Worm (Caenorhabditis elegans) whole organism, L1 larva: ENCODE results near the gene ZK1320.13.

Experiments used
- C16A3.4 ChIP-seq: fragments of 150-350 bp; optimal IDR thresholded peaks from 2 replicates; lab custom pipeline; 2014; ENCODE audit warnings: missing biosample characterization, missing genetic modification characterization
- F16B12.6 ChIP-seq: fragments of 150-350 bp; optimal IDR thresholded peaks from 2 replicates; lab custom pipeline; 2014; ENCODE audit warnings: missing biosample characterization, missing genetic modification characterization
- aha-1 ChIP-seq: fragments of 150-350 bp; optimal IDR thresholded peaks from 2 replicates; lab custom pipeline; 2014; ENCODE audit warnings: missing biosample characterization, missing genetic modification characterization
- ama-1 ChIP-seq: fragments of 150-350 bp; optimal IDR thresholded peaks from 2 replicates; lab custom pipeline; 2014
- ceh-63 ChIP-seq: fragments of 200-800 bp; sonication (Bioruptor generic); optimal IDR thresholded peaks from 2 replicates; lab custom pipeline; 2018; ENCODE audit warnings: mild to moderate bottlenecking, missing genetic modification characterization, missing compliant biosample characterization
- ceh-8 ChIP-seq: fragments of 200-800 bp; sonication (Bioruptor generic); optimal IDR thresholded peaks from 2 replicates; lab custom pipeline; 2018; ENCODE audit warnings: mild to moderate bottlenecking, missing genetic modification characterization, moderate library complexity, missing compliant biosample characterization
- ceh-90 ChIP-seq: sonication (generic microtip); optimal IDR thresholded peaks from 2 replicates; lab custom pipeline; 2016; ENCODE audit warnings: missing genetic modification characterization, missing compliant biosample characterization
- ces-1 ChIP-seq: fragments of 150-350 bp; optimal IDR thresholded peaks from 2 replicates; lab custom pipeline; 2014; ENCODE audit warnings: missing biosample characterization, missing genetic modification reagents, missing genetic modification characterization
- dpl-1 ChIP-seq, 3 experiments: fragments of 150-350 bp in 2 of 3; sonication (generic microtip) in 1 of 3; optimal IDR thresholded peaks; 2 replicates each; lab custom pipeline; 2014 to 2017; ENCODE audit warnings: missing biosample characterization in 3 of 3, missing genetic modification characterization in 3 of 3, missing genetic modification reagents in 3 of 3
- efl-1 ChIP-seq, 4 experiments: fragments of 150-350 bp; optimal IDR thresholded peaks in 3 of 4; peaks in 1 of 4; 1 replicate in 1 of 4; 2 replicates in 3 of 4; lab custom pipeline; 2014; ENCODE audit warnings: missing biosample characterization in 2 of 4, missing genetic modification characterization in 2 of 4, missing genetic modification reagents in 2 of 4
- egl-13 ChIP-seq: sonication (generic microtip); optimal IDR thresholded peaks from 2 replicates; lab custom pipeline; 2016; ENCODE audit warnings: missing genotype, missing genetic modification reagents, missing genetic modification characterization, missing compliant biosample characterization
- fkh-10 ChIP-seq: sonication (generic microtip); optimal IDR thresholded peaks from 2 replicates; lab custom pipeline; 2017; ENCODE audit warnings: missing biosample characterization, missing genetic modification reagents, missing genetic modification characterization
- hlh-17 ChIP-seq: fragments of 200-800 bp; sonication (Bioruptor generic); optimal IDR thresholded peaks from 2 replicates; lab custom pipeline; 2018; ENCODE audit warnings: missing genetic modification characterization, mild to moderate bottlenecking, missing compliant biosample characterization, moderate library complexity, borderline replicate concordance
- hpl-2 ChIP-seq: fragments of 150-350 bp; optimal IDR thresholded peaks from 2 replicates; lab custom pipeline; 2014; ENCODE audit warnings: missing biosample characterization, missing genetic modification reagents, missing genetic modification characterization
- irx-1 ChIP-seq: sonication (generic microtip); optimal IDR thresholded peaks from 2 replicates; lab custom pipeline; 2016; ENCODE audit warnings: missing genetic modification characterization, missing compliant biosample characterization
- isw-1 ChIP-seq: fragments of 200-800 bp; sonication (Bioruptor generic); IDR thresholded peaks from 2 replicates; pipeline ENCODE4 v1.3.6; 2022; ENCODE audit warnings: missing genetic modification characterization, missing compliant biosample characterization
- lin-14 ChIP-seq: fragments of 200-800 bp; sonication (Bioruptor generic); optimal IDR thresholded peaks from 2 replicates; lab custom pipeline; 2018; ENCODE audit warnings: mild to moderate bottlenecking, missing genetic modification characterization, moderate library complexity, missing compliant biosample characterization
- lir-3 ChIP-seq: sonication (generic microtip); optimal IDR thresholded peaks from 2 replicates; lab custom pipeline; 2016; ENCODE audit warnings: mild to moderate bottlenecking, missing genetic modification characterization, moderate library complexity, missing compliant biosample characterization; ENCODE audit not compliant: poor library complexity
- mab-9 ChIP-seq: fragments of 200-800 bp; sonication (Bioruptor generic); IDR thresholded peaks from 2 replicates; pipeline ENCODE4 v1.3.6; 2022; ENCODE audit warnings: missing genetic modification reagents, missing genetic modification characterization, missing compliant biosample characterization
- mdl-1 ChIP-seq, 2 experiments: fragments of 150-350 bp; optimal IDR thresholded peaks; 2 replicates each; lab custom pipeline; 2014 to 2017; ENCODE audit warnings: missing biosample characterization in 2 of 2, missing genetic modification characterization in 2 of 2, inconsistent platforms in 1 of 2
- mep-1 ChIP-seq: fragments of 150-350 bp; optimal IDR thresholded peaks from 2 replicates; lab custom pipeline; 2014; ENCODE audit warnings: missing biosample characterization, missing genetic modification characterization
- nhr-28 ChIP-seq: fragments of 150-350 bp; optimal IDR thresholded peaks from 2 replicates; lab custom pipeline; 2014; ENCODE audit warnings: missing biosample characterization, missing genetic modification characterization
- nhr-76 ChIP-seq: sonication (generic microtip); optimal IDR thresholded peaks from 2 replicates; lab custom pipeline; 2017; ENCODE audit warnings: missing biosample characterization, missing genetic modification characterization
- nhr-90 ChIP-seq: sonication (generic microtip); optimal IDR thresholded peaks from 2 replicates; lab custom pipeline; 2016; ENCODE audit warnings: mild to moderate bottlenecking, missing genetic modification characterization, missing compliant biosample characterization; ENCODE audit not compliant: poor library complexity
- pag-3 ChIP-seq: sonication (generic microtip); optimal IDR thresholded peaks from 2 replicates; lab custom pipeline; 2017; ENCODE audit warnings: missing genetic modification characterization, mild to moderate bottlenecking, missing compliant biosample characterization, antibody characterized with exemption, borderline replicate concordance; ENCODE audit not compliant: insufficient read depth
- pax-3 ChIP-seq: fragments of 200-800 bp; sonication (Bioruptor generic); optimal IDR thresholded peaks from 2 replicates; lab custom pipeline; 2018; ENCODE audit warnings: mild to moderate bottlenecking, missing genetic modification characterization, moderate library complexity, missing compliant biosample characterization
- pqm-1 ChIP-seq: sonication (generic microtip); optimal IDR thresholded peaks from 3 replicates; lab custom pipeline; 2017; ENCODE audit warnings: missing biosample characterization, missing genetic modification characterization
- skn-1 ChIP-seq: fragments of 150-350 bp; optimal IDR thresholded peaks from 2 replicates; lab custom pipeline; 2014; ENCODE audit warnings: missing biosample characterization, missing genetic modification characterization
- snpc-4 ChIP-seq: fragments of 150-350 bp; optimal IDR thresholded peaks from 2 replicates; lab custom pipeline; 2014; ENCODE audit warnings: missing biosample characterization, missing genetic modification characterization
- snu-23 ChIP-seq: sonication (generic microtip); optimal IDR thresholded peaks from 2 replicates; lab custom pipeline; 2016; ENCODE audit warnings: missing genetic modification characterization, missing compliant biosample characterization
- tlp-1 ChIP-seq: fragments of 150-350 bp; optimal IDR thresholded peaks from 2 replicates; lab custom pipeline; 2014; ENCODE audit warnings: missing biosample characterization, missing genetic modification characterization
- unc-62 ChIP-seq: fragments of 150-350 bp; optimal IDR thresholded peaks from 2 replicates; lab custom pipeline; 2014; ENCODE audit warnings: missing biosample characterization, missing genetic modification reagents, missing genetic modification characterization
- unc-86 ChIP-seq: sonication (generic microtip); optimal IDR thresholded peaks from 2 replicates; lab custom pipeline; 2016; ENCODE audit warnings: missing genetic modification characterization, missing compliant biosample characterization
- unc-98 ChIP-seq: fragments of 200-800 bp; sonication (Bioruptor generic); IDR thresholded peaks from 2 replicates; pipeline ENCODE4 v1.3.6; 2022; ENCODE audit warnings: missing genetic modification characterization, missing compliant biosample characterization
- vab-15 ChIP-seq: sonication (generic microtip); optimal IDR thresholded peaks from 2 replicates; lab custom pipeline; 2017; ENCODE audit warnings: missing genotype, mild to moderate bottlenecking, missing genetic modification characterization, missing compliant biosample characterization
- zip-4 ChIP-seq: fragments of 200-800 bp; sonication (Bioruptor generic); optimal IDR thresholded peaks from 2 replicates; lab custom pipeline; 2018; ENCODE audit warnings: mild to moderate bottlenecking, missing genetic modification characterization, moderate library complexity, missing compliant biosample characterization
- ztf-11 ChIP-seq, 2 experiments: sonication (generic microtip); optimal IDR thresholded peaks; 2 replicates each; lab custom pipeline; 2016 to 2017; ENCODE audit warnings: missing genetic modification characterization in 2 of 2, missing biosample characterization in 1 of 2, missing compliant biosample characterization in 1 of 2

The ZK1320.13 gene

DNA sequence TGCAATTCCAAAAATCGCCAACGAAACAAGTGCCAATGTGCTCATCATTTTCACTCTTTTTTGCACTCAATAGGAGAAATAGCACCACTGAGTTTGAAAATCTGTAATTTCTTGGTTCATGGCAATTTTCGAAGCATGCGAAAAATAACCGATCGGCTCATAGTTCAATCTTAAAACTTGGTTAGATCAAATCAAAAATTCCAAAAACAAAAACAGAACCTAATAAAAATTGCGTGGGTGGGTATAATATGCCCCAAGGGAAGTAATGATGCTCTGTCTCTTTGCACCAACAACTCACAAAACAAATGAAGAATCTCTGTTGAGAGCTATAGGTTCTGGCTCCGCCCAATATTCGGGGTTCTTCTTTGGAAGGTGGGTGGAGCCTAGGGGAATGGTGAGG is 11.2 kb downstream of the ZK1320.13 start, which contains the start of gene nlp-11:
TSS of gene nlp-11 (minus strand) at position 101 of the 400 bp plus-strand sequence.
- no peak for TF ChIP-seq unc-98
- no peak for TF ChIP-seq ama-1
- TF ChIP-seq pax-3 (tag; lab: Kevin White, UChicago) = no peak
- TF ChIP-seq nhr-76 = no peak
- TF ChIP-seq C16A3.4 = no peak
- TF ChIP-seq hpl-2 (GFP tag; lab: Kevin White, UChicago) = no peak
- no peak for TF ChIP-seq dpl-1 (GFP tag; optimal IDR thresholded peaks at IDR 0.05; lab: Kevin White, UChicago)
- TF ChIP-seq pqm-1 (tag; lab: Kevin White, UChicago) = no peak
- TF ChIP-seq ces-1 (GFP tag; lab: Kevin White, UChicago) = no peak
- no peak for TF ChIP-seq ceh-63
- TF ChIP-seq isw-1 = no peak
- TF ChIP-seq pag-3 (tag; lab: Kevin White, UChicago) = no peak
- TF ChIP-seq F16B12.6 (tag; lab: Kevin White, UChicago) = no peak
- no peak for TF ChIP-seq efl-1 (optimal IDR thresholded peaks at IDR 0.05; lab: Kevin White, UChicago)
- TF ChIP-seq efl-1 (GFP tag; optimal IDR thresholded peaks at IDR 0.05 in 1 of 2; lab: Kevin White, UChicago) = no peak
- no peak for TF ChIP-seq nhr-90
- TF ChIP-seq unc-86 (tag; lab: Kevin White, UChicago) = no peak
- TF ChIP-seq vab-15 (tag; lab: Kevin White, UChicago) = no peak
- TF ChIP-seq lir-3 = no peak
- TF ChIP-seq, all 84 proteins: peak for 0

DNA sequence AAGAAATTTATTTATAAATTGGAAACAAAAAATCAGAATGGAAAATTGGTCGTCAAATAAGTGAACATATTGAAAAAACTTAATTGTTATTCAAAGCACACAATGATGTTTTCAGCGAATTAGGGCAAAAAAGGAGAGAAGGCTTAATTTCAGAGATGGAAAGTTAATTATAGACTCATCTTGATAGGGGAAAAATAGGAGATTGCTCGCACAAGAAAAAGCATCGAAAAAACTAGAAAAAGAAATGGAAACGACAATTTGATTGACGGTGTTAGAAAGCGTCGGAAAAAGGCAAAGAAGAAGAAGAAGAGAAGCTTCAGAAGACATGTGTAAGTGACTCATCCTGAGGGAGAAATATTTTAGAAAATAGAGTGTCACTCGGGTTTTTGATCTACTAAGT is 15.3 kb downstream of the ZK1320.13 start:
- TF ChIP-seq skn-1 = no peak
- TF ChIP-seq lin-14 (GFP tag; lab: Kevin White, UChicago) = peak; percentile 46
- TF ChIP-seq zip-4 (GFP tag; lab: Kevin White, UChicago) = no peak
- no peak for TF ChIP-seq ztf-11 (tag; optimal IDR thresholded peaks at IDR 0.05; lab: Kevin White, UChicago)
- no peak for TF ChIP-seq mdl-1 (tag; optimal IDR thresholded peaks at IDR 0.05; lab: Kevin White, UChicago)
- TF ChIP-seq ceh-90 (tag; lab: Kevin White, UChicago) = no peak
- TF ChIP-seq hlh-17 (GFP tag; lab: Kevin White, UChicago) = no peak
- no peak for TF ChIP-seq ceh-8 (GFP tag; lab: Kevin White, UChicago)
- peak; percentile 43 for TF ChIP-seq fkh-10 (GFP tag; lab: Kevin White, UChicago)
- TF ChIP-seq, all 84 proteins: peak for 2

DNA sequence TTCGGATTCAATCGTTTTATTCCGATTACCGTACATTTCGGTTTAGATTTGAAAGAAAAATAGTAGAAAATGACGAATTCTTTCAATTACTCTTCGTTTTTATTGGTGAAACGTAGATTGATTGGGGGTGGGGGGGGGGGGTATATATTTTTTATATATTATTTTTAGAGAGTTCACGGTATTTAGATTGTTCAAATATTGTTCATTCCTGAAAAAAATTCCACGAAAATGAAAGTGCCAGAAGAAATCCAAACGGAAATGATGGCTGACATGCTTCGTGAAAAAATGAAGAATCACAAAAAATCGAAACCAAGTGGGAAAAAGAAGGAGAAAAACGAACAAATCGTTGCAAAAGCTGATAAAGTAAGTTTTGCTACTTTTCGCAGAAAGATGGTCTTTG is 19.8 kb downstream of the ZK1320.13 start, which contains the start of the genes Y53C12A.8 and Y53C12A.7:
TSS of gene Y53C12A.8 (minus strand) at position 101 of the 400 bp plus-strand sequence.
TSS of gene Y53C12A.7 (plus strand) at position 181 of the 400 bp plus-strand sequence.
- TF ChIP-seq tlp-1 (tag; lab: Kevin White, UChicago) = no peak
- TF ChIP-seq snu-23 (GFP tag; lab: Kevin White, UChicago) = no peak
- TF ChIP-seq ces-1 (GFP tag; lab: Kevin White, UChicago) = no peak
- TF ChIP-seq ceh-8 (GFP tag; lab: Kevin White, UChicago) = no peak
- TF ChIP-seq ama-1 = no peak
- no peak for TF ChIP-seq mdl-1 (tag; optimal IDR thresholded peaks at IDR 0.05; lab: Kevin White, UChicago)
- no peak for TF ChIP-seq unc-62 (GFP tag; lab: Kevin White, UChicago)
- TF ChIP-seq mep-1 (tag; lab: Kevin White, UChicago) = no peak
- no peak for TF ChIP-seq efl-1 (optimal IDR thresholded peaks at IDR 0.05; lab: Kevin White, UChicago)
- TF ChIP-seq efl-1 (GFP tag; optimal IDR thresholded peaks at IDR 0.05 in 1 of 2; lab: Kevin White, UChicago) = no peak
- no peak for TF ChIP-seq pax-3 (tag; lab: Kevin White, UChicago)
- no peak for TF ChIP-seq mab-9 (GFP tag; lab: Robert Waterston, UW)
- TF ChIP-seq isw-1 = no peak
- no peak for TF ChIP-seq nhr-90
- no peak for TF ChIP-seq aha-1
- no peak for TF ChIP-seq snpc-4 (tag; lab: Kevin White, UChicago)
- TF ChIP-seq nhr-28 (tag; lab: Kevin White, UChicago) = no peak
- TF ChIP-seq, all 84 proteins: peak for 0

DNA sequence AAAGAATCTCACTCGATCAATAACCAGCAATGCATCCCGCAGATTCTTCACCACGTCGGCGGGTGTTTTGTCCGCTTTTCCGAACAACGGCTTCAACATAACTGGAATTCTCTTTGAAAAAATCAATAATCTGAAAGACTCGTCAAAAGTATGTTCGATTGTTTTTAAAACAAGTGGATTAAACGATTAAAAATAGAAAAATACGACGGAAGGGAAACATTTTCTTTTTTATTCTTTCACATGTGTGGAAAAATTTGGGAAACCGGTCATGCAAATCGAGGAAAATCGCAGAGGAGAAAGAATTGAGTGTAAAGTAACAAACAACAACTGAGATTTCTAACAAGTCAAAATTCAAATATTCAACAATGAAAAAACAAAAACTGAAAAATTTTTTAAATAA is 23.0 kb downstream of the ZK1320.13 start, which contains the start of gene mop-25.2:
TSS of gene mop-25.2 (minus strand) at position 101 of the 400 bp plus-strand sequence.
- TF ChIP-seq irx-1 = no peak
- no peak for TF ChIP-seq efl-1 (optimal IDR thresholded peaks at IDR 0.05; lab: Kevin White, UChicago)
- peak in 1 of 2 experiments; percentile 79 for TF ChIP-seq efl-1 (GFP tag; optimal IDR thresholded peaks at IDR 0.05 in 1 of 2; lab: Kevin White, UChicago)
- TF ChIP-seq egl-13 (tag; lab: Kevin White, UChicago) = no peak
